Fruit fly (Drosophila melanogaster): ENCODE measurements around the gene CG33493.

CG33493 gene

dm6 chr3L:10696635-10697412 lies 3.9 kb upstream of the CG33493 start, which contains the start of gene NijA (continued):
- TF ChIP-seq gt (GFP tag; IDR thresholded peaks at IDR 0.05): no peak
- TF ChIP-seq Jarid2 (GFP tag; optimal IDR thresholded peaks at IDR 0.05): no peak
- TF ChIP-seq Spps (tag; optimal IDR thresholded peaks at IDR 0.05): no peak
- no peak for TF ChIP-seq Atf6 (GFP tag; IDR thresholded peaks at IDR 0.05)
- no peak for TF ChIP-seq HHEX (GFP tag; optimal IDR thresholded peaks at IDR 0.05)
- no peak for TF ChIP-seq zfh1 (GFP tag; IDR thresholded peaks at IDR 0.05)
- TF ChIP-seq CG18764 (GFP tag; optimal IDR thresholded peaks at IDR 0.05): no peak
- TF ChIP-seq CG33557 (GFP tag; optimal IDR thresholded peaks at IDR 0.05): no peak
- TF ChIP-seq pan (optimal IDR thresholded peaks at IDR 0.05): no peak
- no peak for TF ChIP-seq pan (GFP tag; optimal IDR thresholded peaks at IDR 0.05 in 1 of 2, IDR thresholded peaks at IDR 0.05 in 1 of 2)
- TF ChIP-seq CG11695 (GFP tag; IDR thresholded peaks at IDR 0.05): 0 out of 3 replicates have a peak, but pooled peaks have one; percentile 17
- TF ChIP-seq Abd-B (GFP tag; optimal IDR thresholded peaks at IDR 0.05): no peak
- TF ChIP-seq CG17385 (GFP tag; optimal IDR thresholded peaks at IDR 0.05): no peak
- TF ChIP-seq CG15696 (tag; optimal IDR thresholded peaks at IDR 0.05): no peak
- peak; percentile 38 for TF ChIP-seq PHDP (tag; optimal IDR thresholded peaks at IDR 0.05)
- no peak for TF ChIP-seq her (GFP tag; optimal IDR thresholded peaks at IDR 0.05)
- no peak for TF ChIP-seq Hr51 (GFP tag; optimal IDR thresholded peaks at IDR 0.05)
- peak; percentile 56; the same call in 1 of the 2 replicates for TF ChIP-seq CG31441 (GFP tag; IDR thresholded peaks at IDR 0.05)
- TF ChIP-seq CG4854 (GFP tag; optimal IDR thresholded peaks at IDR 0.05): no peak
- TF ChIP-seq CG5180 (GFP tag; optimal IDR thresholded peaks at IDR 0.05): no peak
- peak in 1 of 2 experiments; percentile 38 for TF ChIP-seq bsh (GFP tag; optimal IDR thresholded peaks at IDR 0.05)
- TF ChIP-seq Max (GFP tag; optimal IDR thresholded peaks at IDR 0.05): no peak
- TF ChIP-seq Gsc (GFP tag; IDR thresholded peaks at IDR 0.05): no peak
- no peak for TF ChIP-seq dati (GFP tag; IDR thresholded peaks at IDR 0.05)
- TF ChIP-seq fu2 (GFP tag; optimal IDR thresholded peaks at IDR 0.05): no peak
- peak; percentile 27 for TF ChIP-seq CG9727 (GFP tag; optimal IDR thresholded peaks at IDR 0.05)
- no peak for TF ChIP-seq Hr78 (GFP tag; optimal IDR thresholded peaks at IDR 0.05)
- no peak for TF ChIP-seq CG7271 (tag; optimal IDR thresholded peaks at IDR 0.05)
- TF ChIP-seq slou (GFP tag; optimal IDR thresholded peaks at IDR 0.05): no peak
- TF ChIP-seq zen (tag; optimal IDR thresholded peaks at IDR 0.05): no peak
- no peak for TF ChIP-seq knrl (GFP tag; IDR thresholded peaks at IDR 0.05; ENCODE audit: partially characterized antibody)
- peak; percentile 25 for TF ChIP-seq gcm (GFP tag; optimal IDR thresholded peaks at IDR 0.05)
- no peak for TF ChIP-seq pfk (GFP tag; optimal IDR thresholded peaks at IDR 0.05)
- TF ChIP-seq CG11093 (GFP tag; IDR thresholded peaks at IDR 0.05): no peak
- peak; percentile 62 for TF ChIP-seq slbo (GFP tag; IDR thresholded peaks at IDR 0.05)
- TF ChIP-seq CG3726 (GFP tag; IDR thresholded peaks at IDR 0.05): no peak
- no peak for TF ChIP-seq wek (GFP tag; optimal IDR thresholded peaks at IDR 0.05)
- no peak for TF ChIP-seq Neu2 (GFP tag; optimal IDR thresholded peaks at IDR 0.05; ENCODE audit: borderline replicate concordance)
- no peak for TF ChIP-seq CG14441 (GFP tag; IDR thresholded peaks at IDR 0.05)
- TF ChIP-seq sens (GFP tag): no peak
- TF ChIP-seq HmgD (GFP tag; optimal IDR thresholded peaks at IDR 0.05): no peak
- no peak for TF ChIP-seq Scr (GFP tag; IDR thresholded peaks at IDR 0.05; ENCODE audit: partially characterized antibody)
- TF ChIP-seq CG8281 (tag; optimal IDR thresholded peaks at IDR 0.05): no peak
- no peak for TF ChIP-seq Ets97D (GFP tag; optimal IDR thresholded peaks at IDR 0.05)
- TF ChIP-seq zen2 (GFP tag; IDR thresholded peaks at IDR 0.05; ENCODE audit: partially characterized antibody): no peak
- TF ChIP-seq CG32767 (GFP tag; IDR thresholded peaks at IDR 0.05): no peak
- TF ChIP-seq BtbVII (GFP tag; optimal IDR thresholded peaks at IDR 0.05): no peak
- no peak for TF ChIP-seq Lpt (GFP tag; optimal IDR thresholded peaks at IDR 0.05)
- TF ChIP-seq shn (GFP tag; optimal IDR thresholded peaks at IDR 0.05): no peak

All from whole organism, embryonic.